Worm (Caenorhabditis elegans) whole organism, midembryonic: Measurements from ENCODE around the gene ZK742.3.

Experiments used
- cog-1 ChIP-seq: sonication (generic microtip); optimal IDR thresholded peaks from 2 replicates; lab custom pipeline; 2016; ENCODE audit warnings: missing genetic modification characterization, missing compliant biosample characterization
- flt-1 ChIP-seq: fragments of 200-800 bp; sonication (Bioruptor generic); IDR thresholded peaks from 2 replicates; pipeline ENCODE4 v1.3.6; 2022; ENCODE audit warnings: missing genetic modification characterization, missing compliant biosample characterization
- klf-2 ChIP-seq: fragments of 200-800 bp; sonication (Bioruptor generic); conservative IDR thresholded peaks from 2 replicates; pipeline ENCODE4 v1.3.6; 2022; ENCODE audit warnings: missing genetic modification reagents, missing genetic modification characterization, missing compliant biosample characterization
- ref-1 ChIP-seq: fragments of 200-800 bp; sonication (Bioruptor generic); conservative IDR thresholded peaks from 2 replicates; pipeline ENCODE4 v1.3.6; 2022; ENCODE audit warnings: missing genetic modification reagents, missing genetic modification characterization, missing compliant biosample characterization
- ztf-23 ChIP-seq: fragments of 200-800 bp; sonication (Bioruptor generic); IDR thresholded peaks from 2 replicates; pipeline ENCODE4 v1.3.6; 2022; ENCODE audit warnings: missing genetic modification reagents, missing genetic modification characterization, missing compliant biosample characterization
- ztf-29 ChIP-seq: fragments of 200-800 bp; sonication (Bioruptor generic); IDR thresholded peaks from 2 replicates; pipeline ENCODE4 v1.3.6; 2022; ENCODE audit warnings: missing genetic modification reagents, missing genetic modification characterization, missing compliant biosample characterization

DNA sequence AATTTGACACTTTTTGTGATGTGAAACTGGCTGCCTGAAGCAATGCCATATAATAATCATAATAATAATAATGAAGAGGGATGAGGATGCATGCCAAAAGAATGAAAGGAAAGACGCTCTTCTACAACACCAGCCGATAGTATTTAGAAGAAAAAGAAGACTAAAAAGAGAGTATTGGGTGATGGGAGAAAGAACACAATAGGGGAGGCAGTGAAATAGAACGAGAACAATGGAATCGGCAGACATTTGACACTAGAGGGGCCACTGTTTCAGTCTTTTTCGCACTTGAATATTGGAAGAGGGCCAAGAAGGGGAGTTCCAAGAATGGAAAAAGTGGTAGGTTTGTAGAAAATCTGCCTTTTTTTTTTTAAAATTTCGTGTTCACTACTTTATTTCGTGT is 37.5 kb upstream of the ZK742.3 start, which contains the start of gene memo-1:
- TF ChIP-seq ref-1: no peak
- no peak for TF ChIP-seq klf-2 (GFP tag; lab: Robert Waterston, UW)
- no peak for TF ChIP-seq cog-1 (tag; lab: Kevin White, UChicago)
- TF ChIP-seq ztf-29 (GFP tag; lab: Robert Waterston, UW): no peak
- no peak for TF ChIP-seq ztf-23 (GFP tag; lab: Robert Waterston, UW)
- TF ChIP-seq flt-1 (GFP tag; lab: Robert Waterston, UW): no peak
